Worm (Caenorhabditis elegans) whole organism, L1 larva: ENCODE results near the gene srh-229.

ENCODE experiments used
- C04F5.9 ChIP-seq: sonication (generic microtip); optimal IDR thresholded peaks from 2 replicates; lab custom pipeline; 2016; ENCODE audit warnings: missing genetic modification characterization, missing compliant biosample characterization
- blmp-1 ChIP-seq: fragments of 150-350 bp; optimal IDR thresholded peaks from 2 replicates; lab custom pipeline; 2014; ENCODE audit warnings: missing biosample characterization, missing genetic modification characterization
- ceh-8 ChIP-seq: fragments of 200-800 bp; sonication (Bioruptor generic); optimal IDR thresholded peaks from 2 replicates; lab custom pipeline; 2018; ENCODE audit warnings: mild to moderate bottlenecking, missing genetic modification characterization, moderate library complexity, missing compliant biosample characterization
- ceh-82 ChIP-seq, 3 experiments: fragments of 150-350 bp in 1 of 3; sonication (generic microtip) in 2 of 3; optimal IDR thresholded peaks; 2 replicates each; lab custom pipeline; 2014 to 2017; ENCODE audit warnings: missing biosample characterization in 3 of 3, missing genetic modification characterization in 3 of 3
- ceh-90 ChIP-seq: sonication (generic microtip); optimal IDR thresholded peaks from 2 replicates; lab custom pipeline; 2016; ENCODE audit warnings: missing genetic modification characterization, missing compliant biosample characterization
- efl-1 ChIP-seq, 4 experiments: fragments of 150-350 bp; optimal IDR thresholded peaks in 3 of 4; peaks in 1 of 4; 1 replicate in 1 of 4; 2 replicates in 3 of 4; lab custom pipeline; 2014; ENCODE audit warnings: missing biosample characterization in 2 of 4, missing genetic modification characterization in 2 of 4, missing genetic modification reagents in 2 of 4
- efl-3 ChIP-seq: fragments of 200-800 bp; sonication (Bioruptor generic); optimal IDR thresholded peaks from 2 replicates; lab custom pipeline; 2018; ENCODE audit warnings: mild to moderate bottlenecking, missing genetic modification characterization, missing compliant biosample characterization
- egl-13 ChIP-seq: sonication (generic microtip); optimal IDR thresholded peaks from 2 replicates; lab custom pipeline; 2016; ENCODE audit warnings: missing genotype, missing genetic modification reagents, missing genetic modification characterization, missing compliant biosample characterization
- egl-27 ChIP-seq, 2 experiments: fragments of 150-350 bp in 1 of 2; sonication (generic microtip); optimal IDR thresholded peaks; 3 replicates each; lab custom pipeline; 2017 to 2018; ENCODE audit warnings: missing biosample characterization in 2 of 2, missing genetic modification characterization in 2 of 2, missing genetic modification reagents in 2 of 2
- fkh-4 ChIP-seq: sonication (generic microtip); optimal IDR thresholded peaks from 2 replicates; lab custom pipeline; 2016; ENCODE audit warnings: missing compliant biosample characterization, missing genetic modification characterization, borderline replicate concordance
- fkh-8 ChIP-seq: sonication (generic microtip); optimal IDR thresholded peaks from 2 replicates; lab custom pipeline; 2016; ENCODE audit warnings: mild to moderate bottlenecking, missing genetic modification characterization, missing compliant biosample characterization
- grh-1 ChIP-seq: fragments of 200-800 bp; sonication (Bioruptor generic); IDR thresholded peaks from 2 replicates; pipeline ENCODE4 v1.3.6; 2022; ENCODE audit warnings: missing genetic modification reagents, missing genetic modification characterization, missing compliant biosample characterization
- hlh-4 ChIP-seq: sonication (generic microtip); optimal IDR thresholded peaks from 2 replicates; lab custom pipeline; 2016; ENCODE audit warnings: mild to moderate bottlenecking, missing genetic modification characterization, missing compliant biosample characterization
- irx-1 ChIP-seq: sonication (generic microtip); optimal IDR thresholded peaks from 2 replicates; lab custom pipeline; 2016; ENCODE audit warnings: missing genetic modification characterization, missing compliant biosample characterization
- jun-1 ChIP-seq: fragments of 150-350 bp; optimal IDR thresholded peaks from 2 replicates; lab custom pipeline; 2014; ENCODE audit warnings: missing biosample characterization, missing genetic modification reagents, missing genetic modification characterization
- lin-13 ChIP-seq: fragments of 150-350 bp; optimal IDR thresholded peaks from 2 replicates; lab custom pipeline; 2014; ENCODE audit warnings: missing biosample characterization, missing genetic modification reagents, missing genetic modification characterization
- lin-14 ChIP-seq: fragments of 200-800 bp; sonication (Bioruptor generic); optimal IDR thresholded peaks from 2 replicates; lab custom pipeline; 2018; ENCODE audit warnings: mild to moderate bottlenecking, missing genetic modification characterization, moderate library complexity, missing compliant biosample characterization
- lin-15B ChIP-seq: fragments of 150-350 bp; sonication (generic microtip); optimal IDR thresholded peaks from 3 replicates; lab custom pipeline; 2014; ENCODE audit warnings: missing biosample characterization, missing genetic modification characterization
- lin-39 ChIP-seq: fragments of 150-350 bp; optimal IDR thresholded peaks from 2 replicates; lab custom pipeline; 2014; ENCODE audit warnings: missing biosample characterization, missing genetic modification reagents, missing genetic modification characterization
- lir-3 ChIP-seq: sonication (generic microtip); optimal IDR thresholded peaks from 2 replicates; lab custom pipeline; 2016; ENCODE audit warnings: mild to moderate bottlenecking, missing genetic modification characterization, moderate library complexity, missing compliant biosample characterization; ENCODE audit not compliant: poor library complexity
- mdl-1 ChIP-seq, 2 experiments: fragments of 150-350 bp; optimal IDR thresholded peaks; 2 replicates each; lab custom pipeline; 2014 to 2017; ENCODE audit warnings: missing biosample characterization in 2 of 2, missing genetic modification characterization in 2 of 2, inconsistent platforms in 1 of 2
- mef-2 ChIP-seq: fragments of 150-350 bp; optimal IDR thresholded peaks from 2 replicates; lab custom pipeline; 2014; ENCODE audit warnings: missing biosample characterization, missing genetic modification characterization
- nhr-19 ChIP-seq: fragments of 200-800 bp; sonication (Bioruptor generic); conservative IDR thresholded peaks from 2 replicates; pipeline ENCODE4 v1.3.6; 2022; ENCODE audit warnings: missing genetic modification characterization, missing compliant biosample characterization
- nhr-237 ChIP-seq: fragments of 150-350 bp; optimal IDR thresholded peaks from 2 replicates; lab custom pipeline; 2014; ENCODE audit warnings: missing biosample characterization, missing genetic modification characterization
- nhr-28 ChIP-seq: fragments of 150-350 bp; optimal IDR thresholded peaks from 2 replicates; lab custom pipeline; 2014; ENCODE audit warnings: missing biosample characterization, missing genetic modification characterization
- nhr-47 ChIP-seq: sonication (generic microtip); optimal IDR thresholded peaks from 2 replicates; lab custom pipeline; 2016; ENCODE audit warnings: mild to moderate bottlenecking, missing genetic modification characterization, moderate library complexity, missing compliant biosample characterization
- nhr-77 ChIP-seq: fragments of 150-350 bp; optimal IDR thresholded peaks from 2 replicates; lab custom pipeline; 2014; ENCODE audit warnings: missing biosample characterization, missing genetic modification characterization
- nhr-85 ChIP-seq: sonication (generic microtip); peaks from one replicate; lab custom pipeline; 2016; ENCODE audit warnings: missing genetic modification characterization, inconsistent platforms, missing compliant biosample characterization
- nhr-90 ChIP-seq: sonication (generic microtip); optimal IDR thresholded peaks from 2 replicates; lab custom pipeline; 2016; ENCODE audit warnings: mild to moderate bottlenecking, missing genetic modification characterization, missing compliant biosample characterization; ENCODE audit not compliant: poor library complexity
- pax-3 ChIP-seq: fragments of 200-800 bp; sonication (Bioruptor generic); optimal IDR thresholded peaks from 2 replicates; lab custom pipeline; 2018; ENCODE audit warnings: mild to moderate bottlenecking, missing genetic modification characterization, moderate library complexity, missing compliant biosample characterization
- pqm-1 ChIP-seq: sonication (generic microtip); optimal IDR thresholded peaks from 3 replicates; lab custom pipeline; 2017; ENCODE audit warnings: missing biosample characterization, missing genetic modification characterization
- sox-4 ChIP-seq: sonication (generic microtip); optimal IDR thresholded peaks from 2 replicates; lab custom pipeline; 2016; ENCODE audit warnings: missing genetic modification characterization, missing compliant biosample characterization
- sptf-1 ChIP-seq: fragments of 150-350 bp; optimal IDR thresholded peaks from 2 replicates; lab custom pipeline; 2014; ENCODE audit warnings: missing biosample characterization, missing genetic modification characterization
- swsn-7 ChIP-seq: sonication (generic microtip); optimal IDR thresholded peaks from 2 replicates; lab custom pipeline; 2016; ENCODE audit warnings: missing genetic modification characterization, missing compliant biosample characterization
- tbx-2 ChIP-seq: sonication (generic microtip); optimal IDR thresholded peaks from 2 replicates; lab custom pipeline; 2016; ENCODE audit warnings: missing genetic modification characterization, missing compliant biosample characterization
- tlp-1 ChIP-seq: fragments of 150-350 bp; optimal IDR thresholded peaks from 2 replicates; lab custom pipeline; 2014; ENCODE audit warnings: missing biosample characterization, missing genetic modification characterization
- unc-30 ChIP-seq: sonication (generic microtip); optimal IDR thresholded peaks from 2 replicates; lab custom pipeline; 2017; ENCODE audit warnings: missing biosample characterization, missing genetic modification characterization
- unc-98 ChIP-seq: fragments of 200-800 bp; sonication (Bioruptor generic); IDR thresholded peaks from 2 replicates; pipeline ENCODE4 v1.3.6; 2022; ENCODE audit warnings: missing genetic modification characterization, missing compliant biosample characterization
- vab-15 ChIP-seq: sonication (generic microtip); optimal IDR thresholded peaks from 2 replicates; lab custom pipeline; 2017; ENCODE audit warnings: missing genotype, mild to moderate bottlenecking, missing genetic modification characterization, missing compliant biosample characterization
- xbp-1 ChIP-seq: sonication (generic microtip); optimal IDR thresholded peaks from 2 replicates; lab custom pipeline; 2016; ENCODE audit warnings: missing genetic modification characterization, missing compliant biosample characterization

srh-229 gene

ce11 chrV:7485000-7485399, 19.2 kb downstream of the srh-229 start, which contains the start of gene srbc-8:
TSS of gene srbc-8 (minus strand) at chrV:7485100.
- TF ChIP-seq pax-3 (no peak), efl-1 (optimal IDR thresholded peaks at IDR 0.05; lab: Kevin White, UChicago) (no peak), efl-1 (GFP tag; optimal IDR thresholded peaks at IDR 0.05 in 1 of 2; lab: Kevin White, UChicago) (peak in 1 of 2 experiments; percentile 22), irx-1 (tag; lab: Kevin White, UChicago) (no peak)

- TF ChIP-seq nhr-85 (tag; lab: Kevin White, UChicago) (no peak), efl-1 (optimal IDR thresholded peaks at IDR 0.05; lab: Kevin White, UChicago) (no peak), efl-1 (GFP tag; optimal IDR thresholded peaks at IDR 0.05 in 1 of 2; lab: Kevin White, UChicago) (peak in 1 of 2 experiments; percentile 57), nhr-47 (tag; lab: Kevin White, UChicago) (no peak)
Measured at ce11 chrV:7480949-7481348, 23.2 kb downstream of the srh-229 start, which contains the start of gene C18B10.6. TSS of gene C18B10.6 (minus strand) at chrV:7481049.

- no peak for TF ChIP-seq pax-3
- no peak for TF ChIP-seq sox-4 (tag; lab: Kevin White, UChicago)
- no peak for TF ChIP-seq swsn-7 (tag; lab: Kevin White, UChicago)
- TF ChIP-seq egl-27 (tag; optimal IDR thresholded peaks at IDR 0.05; lab: Kevin White, UChicago) = no peak
- no peak for TF ChIP-seq grh-1 (GFP tag; lab: Robert Waterston, UW)
- TF ChIP-seq mdl-1 (tag; optimal IDR thresholded peaks at IDR 0.05; lab: Kevin White, UChicago) = no peak
Measured at ce11 chrV:7478404-7478803, 25.8 kb downstream of the srh-229 start, which contains the start of gene str-190. TSS of gene str-190 (minus strand) at chrV:7478504.

ce11 chrV:7476766-7477165, 27.4 kb downstream of the srh-229 start, which contains the start of gene srh-125:
TSS of gene srh-125 (minus strand) at chrV:7476866.
- TF ChIP-seq fkh-8 (tag; lab: Kevin White, UChicago) (peak; percentile 15), hlh-4 (tag; lab: Kevin White, UChicago) (peak; percentile 63), C04F5.9 (tag; lab: Kevin White, UChicago) (no peak)

ce11 chrV:7472815-7473214, 31.4 kb downstream of the srh-229 start, which contains the start of gene str-28:
TSS of gene str-28 (minus strand) at chrV:7472915.
- TF ChIP-seq nhr-28 (tag; lab: Kevin White, UChicago) = no peak
- no peak for TF ChIP-seq C04F5.9 (tag; lab: Kevin White, UChicago)
- no peak for TF ChIP-seq mef-2 (tag; lab: Kevin White, UChicago)

ce11 chrV:7465509-7465908, 38.7 kb downstream of the srh-229 start, which contains the start of gene F25E5.1:
TSS of gene F25E5.1 (plus strand) at chrV:7465884.
- peak; percentile 77 for TF ChIP-seq ceh-90 (tag; lab: Kevin White, UChicago)
- no peak for TF ChIP-seq lin-39
- TF ChIP-seq fkh-8 (tag; lab: Kevin White, UChicago) = peak; percentile 82
- TF ChIP-seq fkh-4 (tag; lab: Kevin White, UChicago) = peak; percentile 30
- TF ChIP-seq unc-98 (GFP tag; lab: Robert Waterston, UW) = peak; percentile 61
- TF ChIP-seq ceh-82 (tag; optimal IDR thresholded peaks at IDR 0.05; lab: Kevin White, UChicago) = peak; percentile 42 to 73 (median 65)
- no peak for TF ChIP-seq sptf-1 (tag; lab: Kevin White, UChicago)
- peak; percentile 46 for TF ChIP-seq lin-13 (GFP tag; lab: Kevin White, UChicago)
- peak; percentile 59 for TF ChIP-seq xbp-1 (tag; lab: Kevin White, UChicago)
- TF ChIP-seq nhr-19 (GFP tag; lab: Robert Waterston, UW) = peak; percentile 70
- TF ChIP-seq nhr-237 (tag; lab: Kevin White, UChicago) = no peak
- TF ChIP-seq lir-3 (tag; lab: Kevin White, UChicago) = peak; percentile 86
- no peak for TF ChIP-seq efl-3 (GFP tag; lab: Kevin White, UChicago)
- TF ChIP-seq nhr-85 (tag; lab: Kevin White, UChicago) = peak; percentile 87
- no peak for TF ChIP-seq pax-3
- peak; percentile 18 for TF ChIP-seq ceh-8 (GFP tag; lab: Kevin White, UChicago)
- peak; percentile 61 for TF ChIP-seq nhr-90 (tag; lab: Kevin White, UChicago)
- no peak for TF ChIP-seq unc-30
- TF ChIP-seq nhr-28 (tag; lab: Kevin White, UChicago) = no peak
- peak; percentile 31 for TF ChIP-seq lin-15B (tag; lab: Kevin White, UChicago)
- peak; percentile 37 for TF ChIP-seq blmp-1 (tag; lab: Kevin White, UChicago)
- peak; percentile 75 for TF ChIP-seq tbx-2 (tag; lab: Kevin White, UChicago)
- TF ChIP-seq nhr-77 (tag; lab: Kevin White, UChicago) = peak; percentile 34
- no peak for TF ChIP-seq pqm-1
- TF ChIP-seq lin-14 (GFP tag; lab: Kevin White, UChicago) = peak; percentile 93
- TF ChIP-seq vab-15 = no peak
- peak; percentile 79 to 81 for TF ChIP-seq efl-1 (optimal IDR thresholded peaks at IDR 0.05; lab: Kevin White, UChicago)
- peak; percentile 73 to 93 for TF ChIP-seq efl-1 (GFP tag; optimal IDR thresholded peaks at IDR 0.05 in 1 of 2; lab: Kevin White, UChicago)
- TF ChIP-seq egl-13 (tag; lab: Kevin White, UChicago) = peak; percentile 43
- no peak for TF ChIP-seq tlp-1
- peak; percentile 2 for TF ChIP-seq jun-1
